Fruit fly (Drosophila melanogaster) whole organism, embryonic: ENCODE measurements around the gene Edg78E.
A peak's percentile ranks its signal among the peaks of the same experiment; 100 is the strongest.

ENCODE experiments used
- Bteb2 ChIP-seq: fragments of 200-800 bp; sonication (Bioruptor generic); optimal IDR thresholded peaks from 2 replicates; lab custom pipeline; 2016; ENCODE audit warnings: missing biosample characterization, missing genetic modification characterization
- CG10209 ChIP-seq: fragments of 200-800 bp; sonication (Bioruptor generic); optimal IDR thresholded peaks from 3 replicates; lab custom pipeline; 2017; ENCODE audit warnings: missing biosample characterization, mild to moderate bottlenecking, missing genetic modification characterization, missing genetic modification reagents
- CG11695 ChIP-seq: fragments of 200-800 bp; sonication (Bioruptor generic); IDR thresholded peaks from 3 replicates; pipeline ENCODE4 v1.3.6; 2022; ENCODE audit warnings: missing biosample characterization, missing genetic modification characterization
- CG12942 ChIP-seq: fragments of 200-800 bp; sonication (Bioruptor generic); optimal IDR thresholded peaks from 3 replicates; lab custom pipeline; 2016; ENCODE audit warnings: missing biosample characterization, missing genetic modification characterization
- CG14441 ChIP-seq: fragments of 200-800 bp; sonication (Bioruptor generic); IDR thresholded peaks from 2 replicates; pipeline ENCODE4 v1.3.6; 2022; ENCODE audit warnings: missing biosample characterization, missing genetic modification characterization
- CG17359 ChIP-seq: fragments of 200-800 bp; sonication (Bioruptor generic); optimal IDR thresholded peaks from 3 replicates; lab custom pipeline; 2018; ENCODE audit warnings: missing biosample characterization, mild to moderate bottlenecking, missing genetic modification characterization, moderate library complexity
- CG17829 ChIP-seq: fragments of 200-800 bp; optimal IDR thresholded peaks from 2 replicates; lab custom pipeline; 2019; ENCODE audit warnings: missing biosample characterization, mild to moderate bottlenecking, missing genetic modification characterization, moderate library complexity
- CG2120 ChIP-seq: fragments of 200-800 bp; sonication (Bioruptor generic); optimal IDR thresholded peaks from 3 replicates; lab custom pipeline; 2016; ENCODE audit warnings: missing biosample characterization, missing genetic modification characterization
- CG2712 ChIP-seq: fragments of 200-800 bp; optimal IDR thresholded peaks from 3 replicates; lab custom pipeline; 2019; ENCODE audit warnings: missing biosample characterization, mild to moderate bottlenecking, missing genetic modification characterization, moderate library complexity
- CG31365 ChIP-seq: fragments of 200-800 bp; sonication (Bioruptor generic); optimal IDR thresholded peaks from 2 replicates; lab custom pipeline; 2018; ENCODE audit warnings: missing biosample characterization, mild to moderate bottlenecking, missing genetic modification characterization
- CG3281 ChIP-seq: fragments of 200-800 bp; sonication (Bioruptor generic); optimal IDR thresholded peaks from 3 replicates; lab custom pipeline; 2017; ENCODE audit warnings: missing biosample characterization, mild to moderate bottlenecking, missing genetic modification characterization
- CG33213 ChIP-seq: fragments of 200-800 bp; sonication (Bioruptor generic); optimal IDR thresholded peaks from 3 replicates; lab custom pipeline; 2016; ENCODE audit warnings: missing biosample characterization, missing genetic modification characterization
- CG3407 ChIP-seq: fragments of 200-800 bp; sonication (Bioruptor generic); optimal IDR thresholded peaks from 2 replicates; lab custom pipeline; 2018; ENCODE audit warnings: missing biosample characterization, mild to moderate bottlenecking, missing genetic modification characterization
- CG3726 ChIP-seq: fragments of 200-800 bp; sonication (Bioruptor generic); IDR thresholded peaks from 3 replicates; pipeline ENCODE4, ENCODE4 v1.3.6; 2022; ENCODE audit warnings: missing biosample characterization, missing genetic modification characterization
- CG3847 ChIP-seq: fragments of 200-800 bp; sonication (Bioruptor generic); IDR thresholded peaks from 2 replicates; pipeline ENCODE4 v1.3.6; 2022; ENCODE audit warnings: missing biosample characterization, missing genetic modification characterization
- CG4707 ChIP-seq: fragments of 200-800 bp; sonication (Bioruptor generic); optimal IDR thresholded peaks from 2 replicates; lab custom pipeline; 2018; ENCODE audit warnings: missing biosample characterization, mild to moderate bottlenecking, missing genetic modification characterization, moderate library complexity
- CG4820 ChIP-seq: fragments of 200-800 bp; sonication (Bioruptor generic); optimal IDR thresholded peaks from 3 replicates; lab custom pipeline; 2016; ENCODE audit warnings: missing biosample characterization, missing genetic modification characterization
- CG5245 ChIP-seq: fragments of 200-800 bp; sonication (Bioruptor generic); optimal IDR thresholded peaks from 3 replicates; lab custom pipeline; 2016; ENCODE audit warnings: missing biosample characterization, missing genetic modification characterization
- CG7556 ChIP-seq: fragments of 200-800 bp; sonication (Bioruptor generic); optimal IDR thresholded peaks from 2 replicates; lab custom pipeline; 2017; ENCODE audit warnings: missing biosample characterization, mild to moderate bottlenecking, missing genetic modification characterization
- CG7987 ChIP-seq: fragments of 200-800 bp; sonication (Bioruptor generic); optimal IDR thresholded peaks from 2 replicates; lab custom pipeline; 2018; ENCODE audit warnings: missing biosample characterization, mild to moderate bottlenecking, missing genetic modification characterization, moderate library complexity
- CG8359 ChIP-seq: fragments of 200-800 bp; sonication (Bioruptor generic); optimal IDR thresholded peaks from 2 replicates; lab custom pipeline; 2017; ENCODE audit warnings: missing biosample characterization, mild to moderate bottlenecking, missing genetic modification characterization, borderline replicate concordance
- CG8944 ChIP-seq: fragments of 200-800 bp; sonication (Bioruptor generic); optimal IDR thresholded peaks from 3 replicates; lab custom pipeline; 2016; ENCODE audit warnings: missing biosample characterization, missing genetic modification characterization
- CkIIα-i1 ChIP-seq: fragments of 200-800 bp; sonication (Bioruptor generic); IDR thresholded peaks from 2 replicates; pipeline ENCODE4 v1.3.6; 2022; ENCODE audit warnings: missing biosample characterization, missing genetic modification characterization
- CoRest ChIP-seq: fragments of 200-800 bp; sonication (Bioruptor generic); optimal IDR thresholded peaks from 3 replicates; lab custom pipeline; 2018; ENCODE audit warnings: missing biosample characterization, mild to moderate bottlenecking, missing genetic modification characterization, moderate library complexity
- Dip3 ChIP-seq: fragments of 200-800 bp; sonication (Bioruptor generic); optimal IDR thresholded peaks from 3 replicates; lab custom pipeline; 2016; ENCODE audit warnings: missing biosample characterization, missing genetic modification characterization
- Fer3 ChIP-seq: fragments of 200-800 bp; sonication (Bioruptor generic); optimal IDR thresholded peaks from 2 replicates; lab custom pipeline; 2018; ENCODE audit warnings: missing biosample characterization, mild to moderate bottlenecking, missing genetic modification characterization, moderate library complexity
- Hr3 ChIP-seq: fragments of 200-800 bp; sonication (Bioruptor generic); optimal IDR thresholded peaks from 3 replicates; lab custom pipeline; 2016; ENCODE audit warnings: missing biosample characterization, missing genetic modification characterization
- Max ChIP-seq: fragments of 200-800 bp; sonication (Bioruptor generic); optimal IDR thresholded peaks from 2 replicates; lab custom pipeline; 2016; ENCODE audit warnings: missing biosample characterization, mild to moderate bottlenecking, missing genetic modification characterization
- Mes4 ChIP-seq: fragments of 200-800 bp; sonication (Bioruptor generic); optimal IDR thresholded peaks from 2 replicates; lab custom pipeline; 2016; ENCODE audit warnings: missing biosample characterization, missing genetic modification characterization
- NC2β ChIP-seq: fragments of 200-800 bp; sonication (Bioruptor generic); optimal IDR thresholded peaks from 2 replicates; lab custom pipeline; 2016; ENCODE audit warnings: missing biosample characterization, missing genetic modification characterization
- NfI ChIP-seq: fragments of 200-800 bp; sonication (Bioruptor generic); optimal IDR thresholded peaks from 3 replicates; lab custom pipeline; 2018; ENCODE audit warnings: missing biosample characterization, mild to moderate bottlenecking, missing genetic modification characterization, moderate library complexity
- Scr ChIP-seq: fragments of 200-800 bp; sonication (Bioruptor generic); IDR thresholded peaks from 2 replicates; pipeline ENCODE4 v1.3.6; 2022; ENCODE audit warnings: missing biosample characterization, missing genetic modification characterization; ENCODE audit not compliant: partially characterized antibody
- Sin3A ChIP-seq: fragments of >200 bp; optimal IDR thresholded peaks from 2 replicates; lab custom pipeline; 2018
- Sox100B ChIP-seq: fragments of 200-800 bp; sonication (Bioruptor generic); optimal IDR thresholded peaks from 3 replicates; lab custom pipeline; 2018; ENCODE audit warnings: missing biosample characterization, mild to moderate bottlenecking, missing genetic modification characterization
- Ssrp ChIP-seq: fragments of 200-800 bp; sonication (Bioruptor generic); optimal IDR thresholded peaks from 2 replicates; lab custom pipeline; 2018; ENCODE audit warnings: missing biosample characterization, mild to moderate bottlenecking, missing genetic modification characterization, moderate library complexity
- caup ChIP-seq: fragments of 200-800 bp; sonication (Bioruptor generic); optimal IDR thresholded peaks from 3 replicates; lab custom pipeline; 2017; ENCODE audit warnings: missing biosample characterization, mild to moderate bottlenecking, missing genetic modification characterization, moderate library complexity; ENCODE audit not compliant: severe bottlenecking
- chif ChIP-seq, 2 experiments: fragments of 200-800 bp; sonication (Bioruptor generic); optimal IDR thresholded peaks; 3 replicates each; lab custom pipeline; 2016; ENCODE audit warnings: missing biosample characterization in 2 of 2, missing genetic modification characterization in 2 of 2
- dati ChIP-seq: fragments of 200-800 bp; sonication (Bioruptor generic); IDR thresholded peaks from 2 replicates; pipeline ENCODE4 v1.3.6; 2022; ENCODE audit warnings: missing biosample characterization, missing genetic modification characterization
- disco-r ChIP-seq: fragments of 200-800 bp; sonication (Bioruptor generic); optimal IDR thresholded peaks from 2 replicates; lab custom pipeline; 2016; ENCODE audit warnings: missing biosample characterization, missing genetic modification characterization
- dysf ChIP-seq: fragments of 200-800 bp; sonication (Bioruptor generic); IDR thresholded peaks from 3 replicates; pipeline ENCODE4 v1.3.6; 2022; ENCODE audit warnings: missing biosample characterization, missing genetic modification characterization
- eyg ChIP-seq: fragments of 200-800 bp; sonication (Bioruptor generic); optimal IDR thresholded peaks from 3 replicates; lab custom pipeline; 2016; ENCODE audit warnings: missing biosample characterization, missing genetic modification characterization
- gcm2 ChIP-seq: fragments of 200-800 bp; sonication (Bioruptor generic); optimal IDR thresholded peaks from 2 replicates; lab custom pipeline; 2016; ENCODE audit warnings: missing biosample characterization, missing genetic modification characterization
- hbn ChIP-seq: fragments of 200-800 bp; sonication (Bioruptor generic); IDR thresholded peaks from 2 replicates; pipeline ENCODE4 v1.3.6; 2022; ENCODE audit warnings: missing biosample characterization, missing genetic modification characterization; ENCODE audit not compliant: partially characterized antibody
- mirr ChIP-seq: fragments of 200-800 bp; sonication (Bioruptor generic); optimal IDR thresholded peaks from 3 replicates; lab custom pipeline; 2018; ENCODE audit warnings: missing biosample characterization, mild to moderate bottlenecking, missing genetic modification characterization
- pita ChIP-seq: fragments of 200-800 bp; sonication (Bioruptor generic); optimal IDR thresholded peaks from 2 replicates; lab custom pipeline; 2017; ENCODE audit warnings: missing biosample characterization, mild to moderate bottlenecking, missing genetic modification characterization
- rib ChIP-seq: fragments of 200-800 bp; sonication (Bioruptor generic); IDR thresholded peaks from 2 replicates; pipeline ENCODE4 v1.3.6; 2022; ENCODE audit warnings: missing biosample characterization, missing genetic modification characterization
- row ChIP-seq: fragments of 200-800 bp; sonication (Bioruptor generic); IDR thresholded peaks from 3 replicates; pipeline ENCODE4 v1.3.6; 2022; ENCODE audit warnings: missing biosample characterization, missing genetic modification characterization
- sima ChIP-seq: fragments of 200-800 bp; sonication (Bioruptor generic); optimal IDR thresholded peaks from 2 replicates; lab custom pipeline; 2016; ENCODE audit warnings: missing biosample characterization, missing genetic modification characterization
- zfh1 ChIP-seq: fragments of 200-800 bp; sonication (Bioruptor generic); IDR thresholded peaks from 3 replicates; pipeline ENCODE4 v1.3.6; 2022; ENCODE audit warnings: missing biosample characterization, missing genetic modification characterization
- zfh2 ChIP-seq: fragments of 200-800 bp; sonication (Bioruptor generic); optimal IDR thresholded peaks from 2 replicates; lab custom pipeline; 2016; ENCODE audit warnings: missing biosample characterization, missing genetic modification characterization

Edg78E gene

DNA sequence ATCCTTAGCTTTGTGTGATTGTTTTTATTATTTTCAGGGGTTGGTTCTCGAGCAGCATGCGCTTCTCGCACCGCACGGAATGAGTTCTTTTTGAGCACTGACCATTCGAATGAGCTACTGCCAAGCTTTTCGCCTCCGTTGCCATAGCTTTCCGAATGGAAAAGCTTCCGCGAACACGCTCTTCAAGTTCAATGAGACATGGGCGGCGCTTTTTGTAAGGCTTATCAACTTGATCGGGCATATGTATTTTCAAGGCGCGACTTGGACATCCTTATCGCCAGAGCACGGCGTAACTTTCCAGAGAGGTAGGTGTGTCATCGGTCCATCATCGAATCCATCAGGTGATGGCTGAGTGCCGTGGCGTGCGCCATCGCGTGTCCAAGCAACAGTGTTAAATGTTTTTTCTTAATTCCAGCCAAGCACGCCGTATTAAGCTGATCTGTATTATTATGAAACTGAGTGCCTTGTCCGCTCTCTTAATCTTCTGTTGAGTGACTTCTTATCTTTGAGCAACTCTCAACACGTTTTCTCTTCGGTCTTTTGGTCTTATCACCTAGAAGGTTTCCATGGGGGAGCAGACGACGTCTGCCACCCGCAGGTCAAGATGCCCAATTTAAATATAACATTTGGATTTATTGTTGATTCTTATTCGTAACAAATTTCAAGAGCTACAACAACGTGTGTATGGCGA is 17.6 kb downstream of the Edg78E start, which contains the start of gene AcCoAS:
AcCoAS (minus strand) TSS at position 368 of the 691 bp plus-strand sequence.
- 0 out of 3 replicates have a peak, but pooled peaks have one; percentile 29 for TF ChIP-seq CG11695 (GFP tag; lab: Robert Waterston, UW)
- TF ChIP-seq CG2712: peak; percentile 14
- TF ChIP-seq CG3726 (GFP tag; lab: Robert Waterston, UW): no peak
- peak; percentile 97 for TF ChIP-seq CG7987 (GFP tag; lab: Kevin White, UChicago)
- TF ChIP-seq mirr (GFP tag; lab: Kevin White, UChicago): peak; percentile 82
- peak; percentile 71 for TF ChIP-seq CG2120
- peak; percentile 32; the same call in 1 of the 3 replicates for TF ChIP-seq dysf (GFP tag; lab: Robert Waterston, UW)
- TF ChIP-seq disco-r (GFP tag; lab: Kevin White, UChicago): no peak
- TF ChIP-seq hbn (GFP tag; lab: Robert Waterston, UW): no peak
- peak; percentile 34 for TF ChIP-seq Dip3 (GFP tag; lab: Kevin White, UChicago)
- TF ChIP-seq caup (GFP tag; lab: Kevin White, UChicago): peak; percentile 49
- TF ChIP-seq row (GFP tag; lab: Robert Waterston, UW): no peak
- TF ChIP-seq Ssrp: no peak
- no peak for TF ChIP-seq CG17359
- peak; percentile 5 for TF ChIP-seq CoRest
- no peak for TF ChIP-seq CG8944 (GFP tag; lab: Kevin White, UChicago)
- no peak for TF ChIP-seq eyg (GFP tag; lab: Kevin White, UChicago)
- TF ChIP-seq pita (GFP tag; lab: Kevin White, UChicago): no peak
- no peak for TF ChIP-seq NC2β (GFP tag; lab: Kevin White, UChicago)
- TF ChIP-seq CG3281 (GFP tag; lab: Kevin White, UChicago): peak; percentile 59
- TF ChIP-seq Sox100B (GFP tag; lab: Kevin White, UChicago): no peak
- peak; percentile 7 for TF ChIP-seq CG10209 (GFP tag; lab: Kevin White, UChicago)
- TF ChIP-seq CG5245 (GFP tag; lab: Kevin White, UChicago): no peak
- no peak for TF ChIP-seq CkIIα-i1 (GFP tag; lab: Robert Waterston, UW)
- TF ChIP-seq CG8359: no peak
- TF ChIP-seq CG3407 (GFP tag; lab: Kevin White, UChicago): no peak
- TF ChIP-seq CG12942 (GFP tag; lab: Kevin White, UChicago): no peak
- TF ChIP-seq zfh1 (GFP tag; lab: Robert Waterston, UW): 0 out of 3 replicates have a peak, but pooled peaks have one; percentile 13
- no peak for TF ChIP-seq Mes4 (GFP tag; lab: Kevin White, UChicago)
- TF ChIP-seq CG4707 (GFP tag; lab: Kevin White, UChicago): no peak
- no peak for TF ChIP-seq CG4820 (GFP tag; lab: Kevin White, UChicago)
- no peak for TF ChIP-seq dati (GFP tag; lab: Robert Waterston, UW)
- TF ChIP-seq CG33213: no peak
- TF ChIP-seq CG31365: no peak
- TF ChIP-seq Max (GFP tag; lab: Kevin White, UChicago): no peak
- TF ChIP-seq Bteb2 (GFP tag; lab: Kevin White, UChicago): no peak
- TF ChIP-seq CG14441 (GFP tag; lab: Robert Waterston, UW): no peak
- TF ChIP-seq chif (GFP tag; optimal IDR thresholded peaks at IDR 0.05; lab: Kevin White, UChicago): no peak
- TF ChIP-seq Sin3A (lab: Kevin White, UChicago): no peak
- TF ChIP-seq Hr3: no peak
- TF ChIP-seq NfI: peak; percentile 37
- TF ChIP-seq Fer3: peak; percentile 14
- TF ChIP-seq rib (GFP tag; lab: Robert Waterston, UW): peak; percentile 52; the same call in 1 of the 2 replicates
- no peak for TF ChIP-seq CG3847 (GFP tag; lab: Robert Waterston, UW)
- TF ChIP-seq gcm2 (GFP tag; lab: Kevin White, UChicago): no peak
- no peak for TF ChIP-seq sima (GFP tag; lab: Kevin White, UChicago)
- peak; percentile 32 for TF ChIP-seq CG7556 (GFP tag; lab: Kevin White, UChicago)
- TF ChIP-seq zfh2 (GFP tag; lab: Kevin White, UChicago): peak; percentile 54
- TF ChIP-seq Scr (GFP tag; lab: Robert Waterston, UW): 0 out of 2 replicates have a peak, but pooled peaks have one; percentile 39
- TF ChIP-seq CG17829 (tag; lab: Kevin White, UChicago): no peak
